Fruit fly (Drosophila melanogaster) Kc167 (cell line): Measurements from ENCODE around the gene Dad1.

Experiments
- Myc ChIP-seq: fragments of >200 bp; optimal IDR thresholded peaks from 2 replicates; lab custom pipeline; 2017; ENCODE audit warnings: missing external identifiers
- Sin3A ChIP-seq: fragments of >200 bp; optimal IDR thresholded peaks from 2 replicates; lab custom pipeline; 2018; ENCODE audit warnings: missing external identifiers
- h ChIP-seq: fragments of >200 bp; optimal IDR thresholded peaks from 3 replicates; lab custom pipeline; 2018; ENCODE audit warnings: missing external identifiers
- insv ChIP-seq: fragments of >200 bp; optimal IDR thresholded peaks from 3 replicates; lab custom pipeline; 2018; ENCODE audit warnings: missing external identifiers
- psq ChIP-seq: fragments of >200 bp; optimal IDR thresholded peaks from 2 replicates; lab custom pipeline; 2017; ENCODE audit warnings: missing external identifiers
- ttk ChIP-seq: sonication (Bioruptor generic); optimal IDR thresholded peaks from 2 replicates; lab custom pipeline; 2017; ENCODE audit warnings: missing external identifiers

Gene Dad1

DNA sequence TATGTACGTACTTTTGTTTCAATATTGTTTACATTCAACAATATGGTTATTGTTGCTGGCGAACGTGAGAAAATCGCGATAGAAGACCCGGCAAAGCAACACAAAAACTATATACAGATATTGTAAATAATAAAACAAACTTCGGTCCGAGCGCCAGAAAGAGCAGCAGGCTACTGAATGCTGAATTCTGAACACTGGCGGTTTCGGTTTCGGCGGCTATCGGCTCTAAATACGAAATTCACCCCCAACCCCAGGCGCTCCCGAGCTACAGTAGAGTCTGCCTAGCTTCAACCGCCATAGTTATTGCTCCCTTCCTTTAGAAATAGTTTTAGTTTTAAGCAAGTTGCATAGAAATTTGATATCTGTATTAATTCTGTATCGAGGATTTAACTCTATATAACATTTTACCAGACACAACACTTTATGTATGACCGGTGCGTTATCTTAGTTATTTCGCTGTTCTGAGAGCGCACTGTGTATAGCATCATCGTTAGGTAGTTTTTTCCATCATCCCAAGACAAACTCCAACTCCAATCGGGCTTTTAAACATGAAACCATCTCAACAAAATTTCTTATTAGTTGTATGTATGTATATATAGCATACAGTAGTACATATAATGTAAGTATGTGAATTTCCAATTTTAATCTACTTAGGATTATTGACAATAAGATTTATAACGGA is 21.5 kb downstream of the Dad1 start, which contains the start of gene CG7627:
TSS of gene CG7627 (minus strand) at position 197 of the 682 bp plus-strand sequence.
- TF ChIP-seq h (no peak), Myc (lab: Kevin White, UChicago) (no peak), psq (lab: Kevin White, UChicago) (no peak), Sin3A (lab: Kevin White, UChicago) (no peak), insv (lab: Kevin White, UChicago) (no peak)

DNA sequence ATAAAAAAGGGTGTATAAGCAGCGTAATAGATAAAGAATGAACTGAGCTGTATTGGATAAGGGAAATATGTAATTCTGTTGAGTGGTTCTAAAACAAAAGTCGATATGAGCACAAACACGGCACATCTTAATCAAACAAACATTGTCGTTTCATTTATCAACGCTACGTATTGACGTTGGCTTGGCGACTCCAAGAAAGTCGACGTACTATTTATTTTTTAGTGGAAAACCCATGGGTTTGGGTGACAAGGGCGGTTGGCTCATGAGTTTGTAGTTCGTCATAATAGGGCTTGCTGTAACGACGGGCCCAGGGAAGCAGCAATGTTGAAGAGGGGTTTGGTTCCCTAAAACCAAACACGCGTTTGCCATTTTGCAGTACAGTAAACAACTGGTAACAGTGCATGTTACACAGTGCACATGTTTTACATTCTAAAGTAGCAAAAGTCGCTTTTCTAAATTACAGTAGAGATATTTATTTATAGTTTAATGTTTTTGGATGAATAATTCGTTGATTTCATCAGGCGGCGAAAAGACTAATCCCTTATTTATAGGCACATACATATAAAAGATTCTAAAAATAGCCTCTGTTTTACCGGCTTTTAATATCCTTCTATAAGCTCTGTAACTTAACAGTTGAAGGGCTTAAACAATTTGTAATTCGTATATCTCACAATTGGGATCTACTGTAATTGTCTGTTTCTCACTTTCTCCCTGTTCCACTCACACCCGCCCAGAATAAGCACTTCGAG is 22.6 kb downstream of the Dad1 start:
- TF ChIP-seq Myc (lab: Kevin White, UChicago) (no peak), psq (lab: Kevin White, UChicago) (no peak), Sin3A (lab: Kevin White, UChicago) (no peak), h (no peak), insv (lab: Kevin White, UChicago) (no peak), ttk (lab: Kevin White, UChicago) (no peak)

DNA sequence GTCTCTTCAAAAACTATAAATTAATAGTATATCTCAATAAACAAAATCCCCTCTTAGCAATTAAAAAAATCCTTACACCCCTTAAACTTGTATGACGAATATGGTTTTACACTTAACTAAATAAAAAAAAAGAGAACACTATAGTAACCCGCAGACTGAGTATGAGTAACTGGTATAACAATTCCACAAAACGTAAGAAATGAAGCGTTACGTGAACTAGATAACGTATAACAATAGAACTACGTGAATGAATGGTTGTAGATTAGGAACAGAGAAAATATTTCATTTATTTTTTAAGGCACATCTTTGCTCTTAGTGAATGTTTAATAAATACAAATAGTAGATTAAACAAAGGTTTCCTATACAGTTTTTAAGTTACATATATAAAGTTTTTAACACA is 28.5 kb downstream of the Dad1 start:
- TF ChIP-seq Myc (lab: Kevin White, UChicago) (no peak), h (no peak), ttk (lab: Kevin White, UChicago) (no peak), insv (lab: Kevin White, UChicago) (no peak), Sin3A (lab: Kevin White, UChicago) (no peak), psq (lab: Kevin White, UChicago) (no peak)

- no peak for TF ChIP-seq Myc (lab: Kevin White, UChicago)
- TF ChIP-seq Sin3A (lab: Kevin White, UChicago), result no peak
- no peak for TF ChIP-seq h
- no peak for TF ChIP-seq psq (lab: Kevin White, UChicago)
- no peak for TF ChIP-seq ttk (lab: Kevin White, UChicago)
- TF ChIP-seq insv (lab: Kevin White, UChicago), result no peak
Observed at dm6 chr2L:8351864-8352263, 32.1 kb downstream of the Dad1 start, which contains the start of gene Mur29B. Gene Mur29B (plus strand): TSS chr2L:8352187.

DNA sequence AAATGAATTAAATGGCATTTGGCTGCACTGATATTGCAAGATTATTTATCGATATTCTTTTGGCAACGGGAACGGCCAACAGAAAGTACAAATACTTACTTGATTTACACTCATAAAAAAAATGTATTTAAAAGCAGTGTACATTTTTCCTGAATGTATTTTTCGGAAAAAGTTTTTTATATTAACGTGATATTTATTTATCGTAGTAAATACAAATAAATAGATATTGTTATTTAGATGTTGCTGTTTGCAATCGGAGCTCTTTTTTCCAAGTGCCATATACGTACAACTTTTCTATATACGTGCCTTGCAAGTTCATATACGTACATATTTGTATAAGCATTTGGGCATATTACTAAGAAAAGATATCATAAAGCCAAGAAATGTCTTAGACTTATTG is 32.6 kb downstream of the Dad1 start:
- TF ChIP-seq Sin3A (lab: Kevin White, UChicago) (no peak), ttk (lab: Kevin White, UChicago) (no peak), psq (lab: Kevin White, UChicago) (no peak), h (no peak), insv (lab: Kevin White, UChicago) (no peak)

DNA sequence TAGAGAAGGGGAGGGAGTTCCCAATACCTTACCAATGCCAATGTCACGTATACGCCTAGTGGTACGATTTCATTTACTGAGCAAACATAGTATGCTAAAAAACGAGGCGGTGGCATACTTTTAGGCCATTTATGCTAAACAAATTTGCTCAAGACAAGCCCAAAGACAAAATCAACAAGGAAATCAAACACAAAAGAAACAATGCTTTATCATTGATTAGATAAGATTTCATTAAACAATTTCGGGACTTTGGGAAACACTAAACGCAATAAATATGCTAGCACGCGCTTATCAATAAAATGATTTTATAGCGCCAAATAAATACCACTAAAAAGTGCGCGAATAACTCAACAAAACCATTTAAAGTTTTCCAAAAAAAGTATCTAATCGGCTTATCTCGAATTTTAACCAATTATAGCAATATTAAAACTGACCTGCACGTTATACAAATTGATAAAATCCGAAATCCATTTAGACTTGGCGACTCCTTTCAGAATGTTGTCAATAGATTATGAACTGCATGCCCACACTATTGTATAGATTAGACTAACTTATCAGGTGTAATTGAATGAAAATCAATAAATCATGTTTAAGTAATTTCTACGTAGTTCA is 33.3 kb downstream of the Dad1 start:
- TF ChIP-seq insv (lab: Kevin White, UChicago) (no peak), ttk (lab: Kevin White, UChicago) (no peak), Sin3A (lab: Kevin White, UChicago) (no peak), Myc (lab: Kevin White, UChicago) (no peak), psq (lab: Kevin White, UChicago) (no peak), h (no peak)

dm6 chr2L:8346260-8346659 is 37.7 kb downstream of the Dad1 start, which contains the start of gene CG7778:
Gene CG7778 (plus strand): TSS chr2L:8346620.
- TF ChIP-seq insv (lab: Kevin White, UChicago), result no peak
- TF ChIP-seq h, result no peak
- no peak for TF ChIP-seq ttk (lab: Kevin White, UChicago)
- TF ChIP-seq Sin3A (lab: Kevin White, UChicago), result no peak
- TF ChIP-seq psq (lab: Kevin White, UChicago), result no peak
- no peak for TF ChIP-seq Myc (lab: Kevin White, UChicago)

- no peak for TF ChIP-seq Myc (lab: Kevin White, UChicago)
- TF ChIP-seq psq (lab: Kevin White, UChicago), result no peak
- no peak for TF ChIP-seq h
- no peak for TF ChIP-seq ttk (lab: Kevin White, UChicago)
- no peak for TF ChIP-seq insv (lab: Kevin White, UChicago)
- TF ChIP-seq Sin3A (lab: Kevin White, UChicago), result no peak
Observed at dm6 chr2L:8344536-8344935, 39.4 kb downstream of the Dad1 start.

dm6 chr2L:8342395-8342794 is 41.5 kb downstream of the Dad1 start, which contains the start of gene CG14273:
Gene CG14273 (plus strand): TSS chr2L:8342695.
- TF ChIP-seq psq (lab: Kevin White, UChicago) (no peak), insv (lab: Kevin White, UChicago) (no peak), Sin3A (lab: Kevin White, UChicago) (no peak), Myc (lab: Kevin White, UChicago) (no peak), h (no peak), ttk (lab: Kevin White, UChicago) (no peak)

- no peak for TF ChIP-seq Sin3A (lab: Kevin White, UChicago)
Observed at dm6 chr2L:8339751-8340349, 44.1 kb downstream of the Dad1 start.

DNA sequence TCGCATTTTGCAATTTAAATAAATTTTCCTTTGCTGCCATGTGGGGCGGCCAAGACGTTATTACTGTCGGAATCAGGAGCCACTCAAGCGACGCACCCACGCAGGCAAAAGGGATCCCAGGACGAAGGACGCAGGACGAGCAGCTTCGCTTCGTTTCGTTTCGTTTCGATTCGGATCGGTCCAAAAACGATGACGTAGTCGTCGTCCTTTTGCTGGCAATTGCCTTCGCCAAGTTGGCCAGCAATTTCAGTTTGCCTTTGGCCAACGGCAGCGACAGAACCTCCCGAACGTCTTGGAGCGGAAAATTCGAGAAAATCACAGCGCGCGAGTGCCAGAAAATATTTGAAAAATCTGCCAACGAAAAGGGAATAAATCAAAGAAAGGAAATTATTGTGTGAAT is 45.9 kb downstream of the Dad1 start, which contains the start of gene witty:
TSS of gene witty (plus strand) at position 249 of the 400 bp plus-strand sequence.
- TF ChIP-seq psq (lab: Kevin White, UChicago) (no peak), Sin3A (lab: Kevin White, UChicago) (no peak), Myc (lab: Kevin White, UChicago) (no peak), h (no peak), insv (lab: Kevin White, UChicago) (no peak), ttk (lab: Kevin White, UChicago) (no peak)
